Worm (Caenorhabditis elegans): ENCODE results near the gene srv-21.

DNA sequence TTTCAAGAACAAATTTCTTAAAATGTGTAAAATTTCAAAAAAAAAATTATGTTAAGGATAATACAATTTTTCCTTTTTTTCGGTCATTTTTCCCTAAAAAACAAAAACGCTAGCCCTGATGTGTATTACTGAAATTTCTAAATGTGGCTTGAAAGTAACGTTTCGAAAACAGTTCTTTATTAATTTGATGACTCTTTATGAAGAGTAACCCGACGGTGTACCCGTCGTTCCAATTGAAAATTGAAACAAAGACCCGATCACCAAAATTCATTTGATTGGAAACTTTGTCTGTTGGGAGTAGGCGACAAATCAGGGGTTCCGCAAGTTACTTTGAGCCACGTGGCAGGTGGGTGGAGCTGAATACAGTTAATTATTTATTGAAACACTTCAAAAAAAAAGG, 44.3 kb downstream of the srv-21 start:
- TF ChIP-seq odd-2 (tag; optimal IDR thresholded peaks at IDR 0.05) (no peak), tbx-2 (tag; optimal IDR thresholded peaks at IDR 0.05) (no peak), ceh-9 (tag; optimal IDR thresholded peaks at IDR 0.05) (no peak), ama-1 (optimal IDR thresholded peaks at IDR 0.05) (no peak), unc-3 (GFP tag; conservative IDR thresholded peaks at IDR 0.05) (no peak), unc-3 (tag; optimal IDR thresholded peaks at IDR 0.05) (no peak)

Data from whole organism, late embryonic.